Worm (Caenorhabditis elegans) whole organism, L2 larva: ENCODE measurements around the gene bgnt-1.5.

Experiments used
- ama-1 ChIP-seq: fragments of 150-350 bp; optimal IDR thresholded peaks from 2 replicates; lab custom pipeline; 2018; ENCODE audit warnings: inconsistent platforms
- sma-9 ChIP-seq, 2 experiments: fragments of 150-350 bp in 1 of 2; sonication (generic microtip) in 1 of 2; optimal IDR thresholded peaks; 2 replicates each; lab custom pipeline; 2014 to 2016; ENCODE audit warnings: missing genetic modification characterization in 2 of 2, mild to moderate bottlenecking in 1 of 2, missing biosample characterization in 1 of 2, missing compliant biosample characterization in 1 of 2, missing genetic modification reagents in 1 of 2, moderate library complexity in 1 of 2
- zag-1 ChIP-seq: fragments of 150-350 bp; optimal IDR thresholded peaks from 2 replicates; lab custom pipeline; 2014; ENCODE audit warnings: missing biosample characterization, missing genetic modification characterization

DNA sequence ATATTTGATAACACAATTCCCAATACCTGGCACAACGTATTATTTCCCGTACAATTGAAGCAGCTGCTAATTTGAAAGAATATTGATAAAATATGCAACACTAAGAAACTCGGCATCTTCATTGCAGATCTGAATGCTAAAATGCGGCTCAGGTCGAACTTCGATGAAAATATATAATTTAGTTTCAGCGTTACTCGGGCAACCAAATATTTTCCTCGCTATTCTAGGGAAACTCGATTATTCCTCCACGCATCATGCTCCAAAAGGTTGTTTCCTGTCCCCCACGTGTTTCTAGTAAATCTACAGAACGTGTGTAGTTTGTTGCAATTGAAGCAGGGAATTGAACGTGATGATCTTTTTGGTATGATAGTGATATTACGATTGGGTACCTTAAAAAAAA lies 16.9 kb upstream of the bgnt-1.5 start:
- no peak for TF ChIP-seq zag-1 (tag; lab: Kevin White, UChicago)
- TF ChIP-seq ama-1 (lab: Kevin White, UChicago), result no peak
- no peak for TF ChIP-seq sma-9 (GFP tag; optimal IDR thresholded peaks at IDR 0.05; lab: Kevin White, UChicago)
- no peak for TF ChIP-seq sma-9 (tag; optimal IDR thresholded peaks at IDR 0.05; lab: Kevin White, UChicago)
